Fruit fly (Drosophila melanogaster) whole organism, embryonic: ENCODE results near the gene CG13484.

Experiments used
- Bgb ChIP-seq: fragments of 200-800 bp; sonication (Bioruptor generic); IDR thresholded peaks from 2 replicates; pipeline ENCODE4 v1.3.6; 2022; ENCODE audit warnings: missing biosample characterization, missing genetic modification characterization; ENCODE audit not compliant: partially characterized antibody
- CG10274 ChIP-seq: fragments of 200-800 bp; sonication (Bioruptor generic); optimal IDR thresholded peaks from 3 replicates; lab custom pipeline; 2017; ENCODE audit warnings: missing biosample characterization, mild to moderate bottlenecking, missing genetic modification characterization
- CG11085 ChIP-seq: fragments of 200-800 bp; sonication (Bioruptor generic); IDR thresholded peaks from 2 replicates; pipeline ENCODE4 v1.3.6; 2022; ENCODE audit warnings: missing biosample characterization, missing genetic modification characterization
- CG12236 ChIP-seq: fragments of 200-800 bp; sonication (Bioruptor generic); optimal IDR thresholded peaks from 2 replicates; lab custom pipeline; 2016; ENCODE audit warnings: missing biosample characterization, missing genetic modification characterization
- CG13424 ChIP-seq: fragments of 200-800 bp; sonication (Bioruptor generic); optimal IDR thresholded peaks from 2 replicates; lab custom pipeline; 2019; ENCODE audit warnings: missing biosample characterization, mild to moderate bottlenecking, missing genetic modification characterization, moderate library complexity
- CG15696 ChIP-seq: fragments of 200-800 bp; sonication (Bioruptor generic); optimal IDR thresholded peaks from 2 replicates; lab custom pipeline; 2019; ENCODE audit warnings: missing biosample characterization, mild to moderate bottlenecking, missing genetic modification characterization, moderate library complexity
- CG16815 ChIP-seq: fragments of 200-800 bp; sonication (Bioruptor generic); optimal IDR thresholded peaks from 3 replicates; lab custom pipeline; 2017; ENCODE audit warnings: missing biosample characterization, mild to moderate bottlenecking, missing genetic modification characterization
- CG17568 ChIP-seq: fragments of 200-800 bp; sonication (Bioruptor generic); optimal IDR thresholded peaks from 2 replicates; lab custom pipeline; 2018; ENCODE audit warnings: missing biosample characterization, mild to moderate bottlenecking, missing genetic modification characterization, moderate library complexity
- CG18476 ChIP-seq: fragments of 200-800 bp; sonication (Bioruptor generic); optimal IDR thresholded peaks from 2 replicates; lab custom pipeline; 2016; ENCODE audit warnings: missing biosample characterization, mild to moderate bottlenecking, missing genetic modification characterization
- CG2120 ChIP-seq: fragments of 200-800 bp; sonication (Bioruptor generic); optimal IDR thresholded peaks from 3 replicates; lab custom pipeline; 2016; ENCODE audit warnings: missing biosample characterization, missing genetic modification characterization
- CG30020 ChIP-seq: fragments of 200-800 bp; optimal IDR thresholded peaks from 2 replicates; lab custom pipeline; 2019; ENCODE audit warnings: missing biosample characterization, mild to moderate bottlenecking, missing genetic modification characterization, moderate library complexity
- CG34224 ChIP-seq: fragments of 200-800 bp; sonication (Bioruptor generic); IDR thresholded peaks from 3 replicates; pipeline ENCODE4 v1.3.6; 2022; ENCODE audit warnings: missing biosample characterization, missing genetic modification characterization; ENCODE audit not compliant: partially characterized antibody
- CG4854 ChIP-seq: fragments of 200-800 bp; sonication (Bioruptor generic); optimal IDR thresholded peaks from 2 replicates; lab custom pipeline; 2016; ENCODE audit warnings: missing biosample characterization, missing genetic modification characterization, inconsistent platforms
- CG6765 ChIP-seq: fragments of 200-800 bp; sonication (Bioruptor generic); optimal IDR thresholded peaks from 3 replicates; lab custom pipeline; 2017; ENCODE audit warnings: missing biosample characterization, mild to moderate bottlenecking, missing genetic modification characterization
- CG6791 ChIP-seq: fragments of 200-800 bp; sonication (Bioruptor generic); IDR thresholded peaks from 3 replicates; pipeline ENCODE4 v1.3.6; 2022; ENCODE audit warnings: missing biosample characterization, missing genetic modification characterization; ENCODE audit not compliant: partially characterized antibody
- CG7372 ChIP-seq: fragments of 200-800 bp; sonication (Bioruptor generic); IDR thresholded peaks from 2 replicates; pipeline ENCODE4 v1.3.6; 2022; ENCODE audit warnings: missing biosample characterization, missing genetic modification characterization
- CG7745 ChIP-seq: fragments of 200-800 bp; sonication (Bioruptor generic); optimal IDR thresholded peaks from 2 replicates; lab custom pipeline; 2018; ENCODE audit warnings: missing biosample characterization, mild to moderate bottlenecking, missing genetic modification characterization, moderate library complexity
- CG7839 ChIP-seq: fragments of 200-800 bp; sonication (Bioruptor generic); optimal IDR thresholded peaks from 3 replicates; lab custom pipeline; 2018; ENCODE audit warnings: missing biosample characterization, mild to moderate bottlenecking, missing genetic modification characterization, moderate library complexity
- CG7928 ChIP-seq: fragments of 200-800 bp; sonication (Bioruptor generic); optimal IDR thresholded peaks from 2 replicates; lab custom pipeline; 2017; ENCODE audit warnings: missing biosample characterization, mild to moderate bottlenecking, missing genetic modification characterization
- CG7963 ChIP-seq: fragments of 200-800 bp; sonication (Bioruptor generic); IDR thresholded peaks from 3 replicates; pipeline ENCODE4 v1.3.6; 2022; ENCODE audit warnings: missing biosample characterization, missing genetic modification characterization; ENCODE audit not compliant: partially characterized antibody
- CG9797 ChIP-seq: fragments of 200-800 bp; sonication (Bioruptor generic); optimal IDR thresholded peaks from 3 replicates; lab custom pipeline; 2018; ENCODE audit warnings: missing biosample characterization, mild to moderate bottlenecking, missing genetic modification characterization
- CG9876 ChIP-seq: fragments of 200-800 bp; sonication (Bioruptor generic); optimal IDR thresholded peaks from 2 replicates; lab custom pipeline; 2016; ENCODE audit warnings: missing biosample characterization, missing genetic modification characterization
- CrebB ChIP-seq: fragments of 200-800 bp; sonication (Bioruptor generic); optimal IDR thresholded peaks from 3 replicates; lab custom pipeline; 2018; ENCODE audit warnings: missing biosample characterization, mild to moderate bottlenecking, missing genetic modification characterization
- D ChIP-seq, 2 experiments: fragments of 200-800 bp in 1 of 2; fragments of >200 bp in 1 of 2; sonication (Bioruptor generic) in 1 of 2; optimal IDR thresholded peaks; 2 replicates in 1 of 2; 3 replicates in 1 of 2; lab custom pipeline; 2017; ENCODE audit warnings: mild to moderate bottlenecking in 1 of 2, missing biosample characterization in 1 of 2, missing genetic modification characterization in 1 of 2, missing genetic modification reagents in 1 of 2
- Doc2 ChIP-seq: fragments of 200-800 bp; sonication (Bioruptor generic); IDR thresholded peaks from 2 replicates; pipeline ENCODE4 v1.3.6; 2022; ENCODE audit warnings: missing biosample characterization, missing genetic modification characterization
- H15 ChIP-seq: fragments of 200-800 bp; sonication (Bioruptor generic); IDR thresholded peaks from 3 replicates; pipeline ENCODE4 v1.3.6; 2022; ENCODE audit warnings: missing biosample characterization, missing genetic modification characterization
- HLH54F ChIP-seq: fragments of 200-800 bp; sonication (Bioruptor generic); optimal IDR thresholded peaks from 3 replicates; lab custom pipeline; 2016; ENCODE audit warnings: missing biosample characterization, missing genetic modification characterization
- Hr78 ChIP-seq, 2 experiments: fragments of 200-800 bp in 1 of 2; fragments of >200 bp in 1 of 2; sonication (Bioruptor generic) in 1 of 2; optimal IDR thresholded peaks; 2 replicates each; lab custom pipeline; 2017 to 2019; ENCODE audit warnings: missing biosample characterization in 2 of 2, missing genetic modification characterization in 2 of 2, mild to moderate bottlenecking in 1 of 2, moderate library complexity in 1 of 2
- Jarid2 ChIP-seq: fragments of 200-800 bp; sonication (Bioruptor generic); optimal IDR thresholded peaks from 3 replicates; lab custom pipeline; 2017; ENCODE audit warnings: mild to moderate bottlenecking, missing biosample characterization, missing genetic modification reagents, missing genetic modification characterization
- Ravus ChIP-seq: fragments of 200-800 bp; sonication (Bioruptor generic); IDR thresholded peaks from 2 replicates; pipeline ENCODE4 v1.3.6; 2022; ENCODE audit warnings: missing biosample characterization, missing genetic modification characterization
- Vsx1 ChIP-seq: fragments of 200-800 bp; sonication (Bioruptor generic); optimal IDR thresholded peaks from 2 replicates; lab custom pipeline; 2017; ENCODE audit warnings: missing biosample characterization, mild to moderate bottlenecking, missing genetic modification characterization, missing genetic modification reagents
- ac ChIP-seq: fragments of 200-800 bp; sonication (Bioruptor generic); optimal IDR thresholded peaks from 3 replicates; lab custom pipeline; 2017; ENCODE audit warnings: missing biosample characterization, mild to moderate bottlenecking, missing genetic modification characterization
- bbx ChIP-seq: fragments of 200-800 bp; sonication (Bioruptor generic); IDR thresholded peaks from 2 replicates; pipeline ENCODE4 v1.3.6; 2022; ENCODE audit warnings: missing biosample characterization, missing genetic modification characterization; ENCODE audit not compliant: partially characterized antibody
- dpn ChIP-seq, 2 experiments: fragments of 200-800 bp; sonication (Bioruptor generic); optimal IDR thresholded peaks; 3 replicates each; lab custom pipeline; 2016; ENCODE audit warnings: missing biosample characterization in 2 of 2, missing genetic modification characterization in 2 of 2
- eve ChIP-seq, 2 experiments: fragments of >200 bp; optimal IDR thresholded peaks; 2 replicates each; lab custom pipeline; 2017; ENCODE audit warnings: missing biosample characterization in 2 of 2, missing genetic modification characterization in 2 of 2
- ftz-f1 ChIP-seq: fragments of 200-800 bp; sonication (Bioruptor generic); optimal IDR thresholded peaks from 2 replicates; lab custom pipeline; 2016; ENCODE audit warnings: missing biosample characterization, missing genetic modification characterization
- fu2 ChIP-seq: fragments of 200-800 bp; sonication (Bioruptor generic); optimal IDR thresholded peaks from 2 replicates; lab custom pipeline; 2016; ENCODE audit warnings: missing biosample characterization, missing genetic modification characterization
- insv ChIP-seq, 2 experiments: fragments of 200-800 bp; sonication (Bioruptor generic); optimal IDR thresholded peaks; 3 replicates each; lab custom pipeline; 2016 to 2018; ENCODE audit warnings: missing biosample characterization in 2 of 2, missing genetic modification characterization in 2 of 2
- ken ChIP-seq: fragments of 200-800 bp; sonication (Bioruptor generic); IDR thresholded peaks from 3 replicates; pipeline ENCODE4 v1.3.6; 2022; ENCODE audit warnings: missing biosample characterization, missing genetic modification characterization
- nerfin-1 ChIP-seq: fragments of 200-800 bp; sonication (Bioruptor generic); optimal IDR thresholded peaks from 3 replicates; lab custom pipeline; 2019; ENCODE audit warnings: missing biosample characterization, mild to moderate bottlenecking, missing genetic modification characterization, moderate library complexity
- odd ChIP-seq: fragments of 200-800 bp; sonication (Bioruptor generic); optimal IDR thresholded peaks from 2 replicates; lab custom pipeline; 2017; ENCODE audit warnings: missing biosample characterization, mild to moderate bottlenecking, missing genetic modification characterization
- onecut ChIP-seq: fragments of 200-800 bp; sonication (Bioruptor generic); IDR thresholded peaks from 2 replicates; pipeline ENCODE4 v1.3.6; 2022; ENCODE audit warnings: missing biosample characterization, missing genetic modification characterization
- otp ChIP-seq: fragments of 200-800 bp; sonication (Bioruptor generic); IDR thresholded peaks from 3 replicates; pipeline ENCODE4, ENCODE4 v1.3.6; 2022; ENCODE audit warnings: missing biosample characterization, missing genetic modification characterization
- salm ChIP-seq: fragments of 200-800 bp; sonication (Bioruptor generic); optimal IDR thresholded peaks from 2 replicates; lab custom pipeline; 2018; ENCODE audit warnings: missing biosample characterization, mild to moderate bottlenecking, missing genetic modification characterization
- sna ChIP-seq: fragments of 200-800 bp; sonication (Bioruptor generic); IDR thresholded peaks from 2 replicates; pipeline ENCODE4 v1.3.6; 2022; ENCODE audit warnings: missing biosample characterization, missing genetic modification characterization; ENCODE audit not compliant: partially characterized antibody
- sob ChIP-seq: fragments of 200-800 bp; sonication (Bioruptor generic); IDR thresholded peaks from 2 replicates; pipeline ENCODE4 v1.3.6; 2022; ENCODE audit warnings: missing biosample characterization, missing genetic modification characterization
- sr ChIP-seq: fragments of 200-800 bp; sonication (Bioruptor generic); IDR thresholded peaks from 3 replicates; pipeline ENCODE4 v1.3.6; 2022; ENCODE audit warnings: missing biosample characterization, missing genetic modification characterization
- stwl ChIP-seq: fragments of 200-800 bp; sonication (Bioruptor generic); optimal IDR thresholded peaks from 3 replicates; lab custom pipeline; 2018; ENCODE audit warnings: missing biosample characterization, mild to moderate bottlenecking, missing genetic modification characterization, moderate library complexity
- twi ChIP-seq: fragments of 200-800 bp; optimal IDR thresholded peaks from 2 replicates; lab custom pipeline; 2019; ENCODE audit warnings: missing biosample characterization, mild to moderate bottlenecking, missing genetic modification characterization, moderate library complexity
- usp ChIP-seq: fragments of >200 bp; optimal IDR thresholded peaks from 2 replicates; lab custom pipeline; 2017; ENCODE audit warnings: missing biosample characterization, missing genetic modification characterization

The CG13484 gene

dm6 chr3L:14036867-14037313, 16.0 kb downstream of the CG13484 start, which contains the start of gene Hsp110 (continued):
- TF ChIP-seq CG11085 (GFP tag; lab: Robert Waterston, UW): no peak
- no peak for TF ChIP-seq sr (GFP tag; lab: Robert Waterston, UW)
- peak; percentile 23 for TF ChIP-seq CrebB (tag; lab: Kevin White, UChicago)
- TF ChIP-seq CG7372 (GFP tag; lab: Robert Waterston, UW): no peak
- peak in 1 of 2 experiments; percentile 84 for TF ChIP-seq insv (GFP tag; optimal IDR thresholded peaks at IDR 0.05; lab: Kevin White, UChicago)
- no peak for TF ChIP-seq ken
- no peak for TF ChIP-seq HLH54F (GFP tag; lab: Kevin White, UChicago)
- peak; percentile 100 for TF ChIP-seq CG34224
- no peak for TF ChIP-seq CG7928 (GFP tag; lab: Kevin White, UChicago)
- TF ChIP-seq ac (GFP tag; lab: Kevin White, UChicago): no peak
- TF ChIP-seq CG9876 (GFP tag; lab: Kevin White, UChicago): no peak
- TF ChIP-seq CG18476 (GFP tag; lab: Kevin White, UChicago): no peak
- no peak for TF ChIP-seq fu2 (GFP tag; lab: Kevin White, UChicago)
- no peak for TF ChIP-seq Ravus (GFP tag; lab: Robert Waterston, UW)
- peak; percentile 42 for TF ChIP-seq nerfin-1 (tag; lab: Kevin White, UChicago)
- no peak for TF ChIP-seq Jarid2 (GFP tag; lab: Kevin White, UChicago)
- TF ChIP-seq sna (GFP tag; lab: Robert Waterston, UW): peak; percentile 97
- no peak for TF ChIP-seq CG17568
- peak; percentile 100 for TF ChIP-seq bbx
- TF ChIP-seq ftz-f1 (GFP tag; lab: Kevin White, UChicago): peak; percentile 46
- TF ChIP-seq CG15696 (tag; lab: Kevin White, UChicago): no peak
- TF ChIP-seq D (optimal IDR thresholded peaks at IDR 0.05; lab: Kevin White, UChicago): no peak
- TF ChIP-seq D (GFP tag; optimal IDR thresholded peaks at IDR 0.05; lab: Kevin White, UChicago): no peak
- peak; percentile 100 for TF ChIP-seq CG6791 (GFP tag; lab: Robert Waterston, UW)
- peak; percentile 32 for TF ChIP-seq CG30020
- TF ChIP-seq Vsx1 (GFP tag; lab: Kevin White, UChicago): no peak
- TF ChIP-seq usp (GFP tag; lab: Kevin White, UChicago): no peak
- peak; percentile 98 for TF ChIP-seq CG7963
- TF ChIP-seq CG4854: no peak
- peak; percentile 66 for TF ChIP-seq onecut (GFP tag; lab: Robert Waterston, UW)
- no peak for TF ChIP-seq twi (tag; lab: Kevin White, UChicago)
- TF ChIP-seq sob (GFP tag; lab: Robert Waterston, UW): peak; percentile 37; the same call in 1 of the 2 replicates
- TF ChIP-seq CG7839 (tag; lab: Kevin White, UChicago): peak; percentile 37
- no peak for TF ChIP-seq H15
- peak; percentile 51 for TF ChIP-seq CG2120 (GFP tag; lab: Kevin White, UChicago)
- peak; percentile 3 for TF ChIP-seq CG13424 (tag; lab: Kevin White, UChicago)
- no peak for TF ChIP-seq CG12236
- TF ChIP-seq CG7745 (tag; lab: Kevin White, UChicago): no peak
- TF ChIP-seq eve (GFP tag; optimal IDR thresholded peaks at IDR 0.05; lab: Kevin White, UChicago): no peak
- TF ChIP-seq CG6765 (GFP tag; lab: Kevin White, UChicago): peak; percentile 8
- no peak for TF ChIP-seq odd (GFP tag; lab: Kevin White, UChicago)
- TF ChIP-seq Hr78 (GFP tag; optimal IDR thresholded peaks at IDR 0.05; lab: Kevin White, UChicago): no peak
- TF ChIP-seq CG9797 (GFP tag; lab: Kevin White, UChicago): no peak
- no peak for TF ChIP-seq CG10274 (GFP tag; lab: Kevin White, UChicago)
- no peak for TF ChIP-seq Doc2 (GFP tag; lab: Robert Waterston, UW)
- TF ChIP-seq CG16815: no peak
- TF ChIP-seq salm: no peak
- peak; percentile 26; the same call in 1 of the 3 replicates for TF ChIP-seq otp
- no peak for TF ChIP-seq dpn (GFP tag; optimal IDR thresholded peaks at IDR 0.05; lab: Kevin White, UChicago)
- TF ChIP-seq Bgb: peak; percentile 100
- TF ChIP-seq stwl (tag; lab: Kevin White, UChicago): peak; percentile 46
